Worm (Caenorhabditis elegans) whole organism, dauer: ENCODE data around the gene Y105C5A.13.
"Not testable (repeated sequence)": the region's sequence is repeated elsewhere in the genome, so short reads cannot be mapped to it uniquely, and the experiment has no call there.

Source experiments
- unc-62 ChIP-seq: sonication (generic microtip); optimal IDR thresholded peaks from 2 replicates; lab custom pipeline; 2017; ENCODE audit warnings: missing biosample characterization, missing genetic modification reagents, missing genetic modification characterization

Gene Y105C5A.13

ce11 chrIV:15640852-15641251 lies at the start of gene Y105C5A.13:
Y105C5A.13 (plus strand) TSS chrIV:15641231.
- TF ChIP-seq unc-62 (GFP tag; lab: Kevin White, UChicago) = no peak

ce11 chrIV:15591975-15592374 lies 49.1 kb upstream of the Y105C5A.13 start:
- TF ChIP-seq unc-62 (GFP tag; lab: Kevin White, UChicago) = no peak

- TF ChIP-seq unc-62 (GFP tag; lab: Kevin White, UChicago) = no peak
Measured at ce11 chrIV:15593078-15593477, 48.0 kb upstream of the Y105C5A.13 start.

- not testable (repeated sequence) for TF ChIP-seq unc-62 (GFP tag; lab: Kevin White, UChicago)
Measured at ce11 chrIV:15594935-15595620, 46.0 kb upstream of the Y105C5A.13 start, which contains the start of the genes pqn-78 and pqn-79. pqn-78 (minus strand) TSS chrIV:15595035. pqn-79 (plus strand) TSS chrIV:15595570.

ce11 chrIV:15604194-15604593 lies 36.8 kb upstream of the Y105C5A.13 start:
- TF ChIP-seq unc-62 (GFP tag; lab: Kevin White, UChicago) = no peak

DNA sequence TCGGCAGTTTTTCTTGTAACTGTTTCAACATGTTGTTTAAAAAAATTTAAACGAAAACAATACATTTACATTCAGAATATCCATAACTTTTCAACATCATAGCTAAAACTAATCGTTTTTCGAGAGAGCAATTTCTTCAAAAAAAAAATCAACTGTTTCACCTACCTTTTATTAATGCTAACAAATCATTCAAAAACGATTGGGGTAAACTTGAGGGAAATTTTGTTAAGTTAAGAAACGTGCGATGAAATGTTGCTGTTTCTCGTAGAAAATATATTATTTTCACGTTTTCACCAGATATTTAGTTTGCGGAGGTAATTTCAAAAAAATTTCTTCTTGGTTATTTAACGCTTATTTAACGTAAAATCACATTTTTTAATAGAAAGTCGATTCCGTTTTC lies 34.6 kb upstream of the Y105C5A.13 start:
- TF ChIP-seq unc-62 (GFP tag; lab: Kevin White, UChicago) = no peak

- no peak for TF ChIP-seq unc-62 (GFP tag; lab: Kevin White, UChicago)
Measured at ce11 chrIV:15613141-15613540, 27.9 kb upstream of the Y105C5A.13 start.

- TF ChIP-seq unc-62 (GFP tag; lab: Kevin White, UChicago) = no peak
Measured at ce11 chrIV:15616971-15617370, 24.1 kb upstream of the Y105C5A.13 start, which contains the start of gene Y105C5A.8. Y105C5A.8 (minus strand) TSS chrIV:15617071.

DNA sequence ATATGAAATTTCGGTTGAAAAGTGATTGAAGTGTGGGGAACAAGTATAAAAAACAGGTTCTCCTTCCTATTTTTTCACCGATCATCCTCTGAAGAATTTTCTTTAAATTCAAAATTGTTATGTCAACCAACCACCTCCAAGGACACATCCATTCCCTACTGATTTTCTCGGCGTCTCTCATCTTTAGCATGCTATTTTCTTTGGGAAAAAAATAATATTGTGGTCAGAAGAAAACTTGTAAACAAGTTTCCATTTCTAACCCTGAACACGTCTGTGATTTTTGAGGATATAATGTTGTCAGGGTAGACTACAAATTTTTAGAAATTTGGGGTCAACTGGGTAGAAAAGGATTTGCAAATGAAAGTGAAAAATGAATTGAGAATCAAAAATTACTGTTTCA lies 23.4 kb upstream of the Y105C5A.13 start:
- no peak for TF ChIP-seq unc-62 (GFP tag; lab: Kevin White, UChicago)

DNA sequence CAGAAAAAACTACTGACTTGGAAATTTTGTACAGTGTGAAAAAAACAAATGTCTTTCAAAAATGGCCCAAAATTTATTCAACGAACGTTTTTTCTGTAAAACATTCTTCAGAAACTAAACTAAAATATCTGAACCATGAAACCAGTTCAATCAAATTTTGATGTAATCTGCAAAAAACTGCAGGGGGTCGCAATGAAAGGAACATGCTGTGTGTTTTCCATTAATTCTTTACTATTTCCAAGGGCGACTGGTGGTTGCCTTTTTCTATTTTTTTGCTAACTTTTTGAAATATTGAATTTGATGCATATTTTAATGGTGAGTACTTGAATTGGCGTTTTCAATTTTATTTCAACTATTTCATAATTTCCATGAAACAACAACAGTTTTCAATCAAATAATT lies 9.8 kb upstream of the Y105C5A.13 start, which contains the start of gene Y105C5A.9:
TSS of gene Y105C5A.9 (plus strand) at position 301 of the 400 bp plus-strand sequence.
- no peak for TF ChIP-seq unc-62 (GFP tag; lab: Kevin White, UChicago)

ce11 chrIV:15634240-15634789 lies 6.7 kb upstream of the Y105C5A.13 start, which contains the start of gene Y105C5A.1274:
Y105C5A.1274 (plus strand) TSS chrIV:15634739.
- TF ChIP-seq unc-62 (GFP tag; lab: Kevin White, UChicago) = not testable (repeated sequence)

DNA sequence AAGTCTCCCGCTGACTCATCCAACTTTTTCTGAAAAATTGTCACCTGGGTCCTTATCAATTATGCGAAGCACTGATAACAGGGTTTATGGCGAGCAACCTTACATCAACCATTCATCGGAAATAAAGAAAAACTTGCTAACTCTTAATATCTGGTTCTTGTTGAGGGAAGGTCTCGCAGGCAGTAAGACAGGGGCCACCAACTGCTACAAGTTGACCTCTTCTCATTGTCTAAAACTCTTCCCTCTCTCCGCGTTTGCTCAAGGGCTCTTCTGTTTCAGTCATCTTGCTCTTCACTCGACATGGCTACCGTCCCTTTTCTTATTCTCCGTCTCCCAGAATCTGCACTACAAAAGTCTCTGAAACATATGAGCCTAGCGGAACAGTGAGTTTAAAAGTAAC lies 5.6 kb upstream of the Y105C5A.13 start, which contains the start of gene Y105C5A.10:
TSS of gene Y105C5A.10 (plus strand) at position 301 of the 400 bp plus-strand sequence.
- not testable (repeated sequence) for TF ChIP-seq unc-62 (GFP tag; lab: Kevin White, UChicago)

ce11 chrIV:15639223-15639622 lies 1.8 kb upstream of the Y105C5A.13 start:
- no peak for TF ChIP-seq unc-62 (GFP tag; lab: Kevin White, UChicago)

DNA sequence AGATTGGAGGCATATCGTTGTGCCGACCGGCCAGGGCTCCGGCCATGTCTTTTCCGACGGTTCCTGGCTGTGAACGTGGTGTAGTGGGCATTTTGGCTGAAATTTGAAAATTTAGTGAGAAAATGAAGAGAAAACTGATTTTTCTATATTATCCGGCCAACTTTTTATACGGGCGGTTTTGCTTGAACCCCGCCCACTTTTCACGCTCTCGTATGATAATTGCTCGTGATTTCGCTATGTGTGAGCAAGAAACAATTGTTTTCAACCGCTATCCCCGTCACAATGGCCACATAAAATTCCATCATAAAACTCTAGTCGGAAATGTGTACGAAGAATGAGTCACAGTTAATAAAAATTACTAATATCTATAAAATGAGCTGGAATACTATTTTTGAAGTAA lies 668 bp downstream of the Y105C5A.13 start, which contains the start of gene Y105C5A.12:
TSS of gene Y105C5A.12 (minus strand) at position 101 of the 400 bp plus-strand sequence.
- TF ChIP-seq unc-62 (GFP tag; lab: Kevin White, UChicago) = not testable (repeated sequence)

- not testable (repeated sequence) for TF ChIP-seq unc-62 (GFP tag; lab: Kevin White, UChicago)
Measured at ce11 chrIV:15646418-15647220, 5.6 kb downstream of the Y105C5A.13 start, which contains the start of the genes Y105C5A.1268 and Y105C5A.1272. Y105C5A.1268 (minus strand) TSS chrIV:15646468. Y105C5A.1272 (plus strand) TSS chrIV:15646992.
